Fruit fly (Drosophila melanogaster): ENCODE data around the gene CG32984.

The CG32984 gene

dm6 chr2L:8974506-8974905, 9.7 kb downstream of the CG32984 start:
- TF ChIP-seq Snoo (tag; optimal IDR thresholded peaks at IDR 0.05) (no peak), CG14655 (GFP tag; optimal IDR thresholded peaks at IDR 0.05) (no peak), CG17806 (tag; optimal IDR thresholded peaks at IDR 0.05) (no peak), EcR (GFP tag; optimal IDR thresholded peaks at IDR 0.05) (no peak), CG15710 (tag; optimal IDR thresholded peaks at IDR 0.05) (no peak), CG34367 (tag; optimal IDR thresholded peaks at IDR 0.05) (no peak), CG8301 (tag; optimal IDR thresholded peaks at IDR 0.05) (no peak), CG4496 (GFP tag; IDR thresholded peaks at IDR 0.05) (no peak), Pif1A (GFP tag; optimal IDR thresholded peaks at IDR 0.05) (no peak), CG32121 (GFP tag; IDR thresholded peaks at IDR 0.05) (no peak), gl (tag; optimal IDR thresholded peaks at IDR 0.05) (no peak), D1 (tag; optimal IDR thresholded peaks at IDR 0.05) (no peak), rn (GFP tag; IDR thresholded peaks at IDR 0.05) (no peak), CG10348 (GFP tag; IDR thresholded peaks at IDR 0.05) (no peak)

- no peak for TF ChIP-seq D1 (tag; optimal IDR thresholded peaks at IDR 0.05)
- TF ChIP-seq fd96Ca (GFP tag; IDR thresholded peaks at IDR 0.05), result no peak
- TF ChIP-seq CG4496 (GFP tag; IDR thresholded peaks at IDR 0.05), result no peak
- TF ChIP-seq Pif1A (GFP tag; optimal IDR thresholded peaks at IDR 0.05), result no peak
- no peak for TF ChIP-seq CG34367 (tag; optimal IDR thresholded peaks at IDR 0.05)
Observed at dm6 chr2L:8975328-8975727, 10.6 kb downstream of the CG32984 start, which contains the start of gene CG9541. CG9541 (minus strand) TSS chr2L:8975428.

- TF ChIP-seq CG10348 (GFP tag; IDR thresholded peaks at IDR 0.05) (no peak), CG15710 (tag; optimal IDR thresholded peaks at IDR 0.05) (no peak), CG9948 (tag; optimal IDR thresholded peaks at IDR 0.05) (no peak), D1 (tag; optimal IDR thresholded peaks at IDR 0.05) (no peak), Ets98B (GFP tag; IDR thresholded peaks at IDR 0.05) (no peak)
Observed at dm6 chr2L:8980359-8980758, 15.6 kb downstream of the CG32984 start, which contains the start of gene CG18662. CG18662 (plus strand) TSS chr2L:8980659.

- TF ChIP-seq CG8159 (tag; optimal IDR thresholded peaks at IDR 0.05) (no peak), Ets98B (GFP tag; IDR thresholded peaks at IDR 0.05) (no peak), gl (tag; optimal IDR thresholded peaks at IDR 0.05) (no peak), CG4496 (GFP tag; IDR thresholded peaks at IDR 0.05) (no peak), D1 (tag; optimal IDR thresholded peaks at IDR 0.05) (no peak), CG9948 (tag; optimal IDR thresholded peaks at IDR 0.05) (no peak), CG32121 (GFP tag; IDR thresholded peaks at IDR 0.05) (no peak), CG17806 (tag; optimal IDR thresholded peaks at IDR 0.05) (no peak), CG13204 (GFP tag; optimal IDR thresholded peaks at IDR 0.05) (no peak), CG8301 (tag; optimal IDR thresholded peaks at IDR 0.05) (no peak), Pif1A (GFP tag; optimal IDR thresholded peaks at IDR 0.05) (no peak)
Observed at dm6 chr2L:8982584-8983302, 18.0 kb downstream of the CG32984 start.

dm6 chr2L:8984614-8985318, 20.0 kb downstream of the CG32984 start, which contains the start of gene CG13101:
CG13101 (minus strand) TSS chr2L:8984872.
- TF ChIP-seq EcR (GFP tag; optimal IDR thresholded peaks at IDR 0.05) (no peak), gl (tag; optimal IDR thresholded peaks at IDR 0.05) (peak; percentile 78), CG8301 (tag; optimal IDR thresholded peaks at IDR 0.05) (peak; percentile 95), CG9948 (tag; optimal IDR thresholded peaks at IDR 0.05) (peak; percentile 93), Snoo (tag; optimal IDR thresholded peaks at IDR 0.05) (peak; percentile 90), CG15710 (tag; optimal IDR thresholded peaks at IDR 0.05) (peak; percentile 94), rn (GFP tag; IDR thresholded peaks at IDR 0.05) (peak; percentile 96), Pif1B (GFP tag; optimal IDR thresholded peaks at IDR 0.05) (peak; percentile 92), CG13204 (GFP tag; optimal IDR thresholded peaks at IDR 0.05) (peak; percentile 63), Pif1A (GFP tag; optimal IDR thresholded peaks at IDR 0.05) (peak; percentile 85), D1 (tag; optimal IDR thresholded peaks at IDR 0.05) (peak; percentile 90), CG4496 (GFP tag; IDR thresholded peaks at IDR 0.05) (peak; percentile 96), CG17806 (tag; optimal IDR thresholded peaks at IDR 0.05) (peak; percentile 93), CG12605 (GFP tag; IDR thresholded peaks at IDR 0.05) (peak; percentile 98), CG14655 (GFP tag; optimal IDR thresholded peaks at IDR 0.05) (peak; percentile 95), CG8159 (tag; optimal IDR thresholded peaks at IDR 0.05) (peak; percentile 93), CG32121 (GFP tag; IDR thresholded peaks at IDR 0.05) (peak; percentile 97), CG34367 (tag; optimal IDR thresholded peaks at IDR 0.05) (peak; percentile 92), CG10348 (GFP tag; IDR thresholded peaks at IDR 0.05) (peak; percentile 84; the same call in 1 of the 2 replicates), fd96Ca (GFP tag; IDR thresholded peaks at IDR 0.05) (peak; percentile 89), Ets98B (GFP tag; IDR thresholded peaks at IDR 0.05) (peak; percentile 96)

dm6 chr2L:8987251-8987937, 22.6 kb downstream of the CG32984 start:
- TF ChIP-seq D1 (tag; optimal IDR thresholded peaks at IDR 0.05) (no peak), CG14655 (GFP tag; optimal IDR thresholded peaks at IDR 0.05) (no peak), Snoo (tag; optimal IDR thresholded peaks at IDR 0.05) (no peak), CG10348 (GFP tag; IDR thresholded peaks at IDR 0.05) (no peak), CG12605 (GFP tag; IDR thresholded peaks at IDR 0.05) (no peak), CG8159 (tag; optimal IDR thresholded peaks at IDR 0.05) (no peak), Pif1A (GFP tag; optimal IDR thresholded peaks at IDR 0.05) (no peak), CG17806 (tag; optimal IDR thresholded peaks at IDR 0.05) (no peak), CG32121 (GFP tag; IDR thresholded peaks at IDR 0.05) (no peak), gl (tag; optimal IDR thresholded peaks at IDR 0.05) (no peak), CG15710 (tag; optimal IDR thresholded peaks at IDR 0.05) (no peak), rn (GFP tag; IDR thresholded peaks at IDR 0.05) (no peak), CG34367 (tag; optimal IDR thresholded peaks at IDR 0.05) (no peak), CG13204 (GFP tag; optimal IDR thresholded peaks at IDR 0.05) (no peak), EcR (GFP tag; optimal IDR thresholded peaks at IDR 0.05) (no peak), CG8301 (tag; optimal IDR thresholded peaks at IDR 0.05) (no peak)

Data from whole organism, pupa.